Fruit fly (Drosophila melanogaster) whole organism, wandering third instar larva: ENCODE measurements around the gene Sr-CI.

Source experiments
- Abd-B ChIP-seq: fragments of >200 bp; optimal IDR thresholded peaks from 2 replicates; lab custom pipeline; 2017; ENCODE audit warnings: missing biosample characterization, missing genetic modification characterization
- CrebA ChIP-seq: fragments of 200-800 bp; sonication (Bioruptor generic); optimal IDR thresholded peaks from 2 replicates; lab custom pipeline; 2016; ENCODE audit warnings: missing biosample characterization, mild to moderate bottlenecking, missing genetic modification characterization, borderline replicate concordance
- GATAd ChIP-seq: sonication (Bioruptor generic); optimal IDR thresholded peaks from 2 replicates; lab custom pipeline; 2016; ENCODE audit warnings: missing biosample characterization, missing genetic modification characterization
- Hr78 ChIP-seq: fragments of >200 bp; optimal IDR thresholded peaks from 2 replicates; lab custom pipeline; 2017; ENCODE audit warnings: missing biosample characterization, missing genetic modification characterization
- N ChIP-seq: fragments of >200 bp; optimal IDR thresholded peaks from 2 replicates; lab custom pipeline; 2018; ENCODE audit warnings: missing biosample characterization, missing external identifiers, missing genetic modification characterization
- OdsH ChIP-seq: fragments of 200-800 bp; sonication (Bioruptor generic); optimal IDR thresholded peaks from 2 replicates; lab custom pipeline; 2016; ENCODE audit warnings: missing biosample characterization, mild to moderate bottlenecking, missing genetic modification characterization
- dl ChIP-seq, 2 experiments: fragments of 175-275, 200-275 bp in 1 of 2; fragments of 200-275 bp in 1 of 2; sonication (Bioruptor generic); optimal IDR thresholded peaks; lab custom pipeline; 2018; ENCODE audit warnings: mild to moderate bottlenecking in 2 of 2, missing biosample characterization in 2 of 2, missing genetic modification characterization in 2 of 2, moderate library complexity in 2 of 2; ENCODE audit not compliant: partially characterized antibody in 2 of 2, insufficient read depth in 1 of 2
- ey ChIP-seq: fragments of 200-800 bp; sonication (Bioruptor generic); optimal IDR thresholded peaks from 2 replicates; lab custom pipeline; 2016; ENCODE audit warnings: missing biosample characterization, missing genetic modification characterization
- usp ChIP-seq: fragments of >200 bp; optimal IDR thresholded peaks from 2 replicates; lab custom pipeline; 2017; ENCODE audit warnings: missing biosample characterization, missing genetic modification characterization

- TF ChIP-seq usp (GFP tag; lab: Kevin White, UChicago) = no peak
- peak; percentile 27 for TF ChIP-seq ey (GFP tag; lab: Kevin White, UChicago)
- TF ChIP-seq OdsH (GFP tag; lab: Kevin White, UChicago) = no peak
- TF ChIP-seq GATAd (GFP tag; lab: Kevin White, UChicago) = no peak
- no peak for TF ChIP-seq N (GFP tag; lab: Kevin White, UChicago)
- TF ChIP-seq Hr78 (GFP tag; lab: Kevin White, UChicago) = no peak
- no peak for TF ChIP-seq dl (GFP tag; optimal IDR thresholded peaks at IDR 0.05; lab: Kevin White, UChicago; ENCODE audit: insufficient read depth in 1 of 2, partially characterized antibody in 2 of 2)
- TF ChIP-seq Abd-B (GFP tag; lab: Kevin White, UChicago) = no peak
- no peak for TF ChIP-seq CrebA (GFP tag; lab: Kevin White, UChicago)
Observed at dm6 chr2L:4080768-4081167, 40.7 kb upstream of the Sr-CI start.
